Worm (Caenorhabditis elegans) whole organism, midembryonic: ENCODE data around the gene fbxc-20.

Source experiments
- T22C8.4 ChIP-seq: fragments of 200-800 bp; sonication (Bioruptor generic); IDR thresholded peaks from 2 replicates; pipeline ENCODE4 v1.3.6; 2022; ENCODE audit warnings: missing genetic modification characterization, missing compliant biosample characterization
- cog-1 ChIP-seq: sonication (generic microtip); optimal IDR thresholded peaks from 2 replicates; lab custom pipeline; 2016; ENCODE audit warnings: missing genetic modification characterization, missing compliant biosample characterization
- flt-1 ChIP-seq: fragments of 200-800 bp; sonication (Bioruptor generic); IDR thresholded peaks from 2 replicates; pipeline ENCODE4 v1.3.6; 2022; ENCODE audit warnings: missing genetic modification characterization, missing compliant biosample characterization
- klf-2 ChIP-seq: fragments of 200-800 bp; sonication (Bioruptor generic); conservative IDR thresholded peaks from 2 replicates; pipeline ENCODE4 v1.3.6; 2022; ENCODE audit warnings: missing genetic modification reagents, missing genetic modification characterization, missing compliant biosample characterization
- med-1 ChIP-seq: sonication (generic microtip); optimal IDR thresholded peaks from 2 replicates; lab custom pipeline; 2017; ENCODE audit warnings: missing genetic modification characterization, mild to moderate bottlenecking, missing compliant biosample characterization, antibody characterized with exemption, missing genetic modification reagents; ENCODE audit not compliant: insufficient read depth
- ref-1 ChIP-seq: fragments of 200-800 bp; sonication (Bioruptor generic); conservative IDR thresholded peaks from 2 replicates; pipeline ENCODE4 v1.3.6; 2022; ENCODE audit warnings: missing genetic modification reagents, missing genetic modification characterization, missing compliant biosample characterization
- tab-1 ChIP-seq: fragments of 200-800 bp; sonication (Bioruptor generic); IDR thresholded peaks from 2 replicates; pipeline ENCODE4 v1.3.6; 2022; ENCODE audit warnings: missing genetic modification characterization, missing compliant biosample characterization
- ztf-23 ChIP-seq: fragments of 200-800 bp; sonication (Bioruptor generic); IDR thresholded peaks from 2 replicates; pipeline ENCODE4 v1.3.6; 2022; ENCODE audit warnings: missing genetic modification reagents, missing genetic modification characterization, missing compliant biosample characterization
- ztf-29 ChIP-seq: fragments of 200-800 bp; sonication (Bioruptor generic); IDR thresholded peaks from 2 replicates; pipeline ENCODE4 v1.3.6; 2022; ENCODE audit warnings: missing genetic modification reagents, missing genetic modification characterization, missing compliant biosample characterization

Gene fbxc-20

ce11 chrII:2442243-2442642 is 23.3 kb downstream of the fbxc-20 start:
- no peak for TF ChIP-seq T22C8.4
- TF ChIP-seq ref-1: no peak
- TF ChIP-seq ztf-29: no peak
- no peak for TF ChIP-seq flt-1 (GFP tag; lab: Robert Waterston, UW)
- TF ChIP-seq cog-1 (tag; lab: Kevin White, UChicago): no peak
- TF ChIP-seq med-1 (GFP tag; lab: Kevin White, UChicago): no peak
- no peak for TF ChIP-seq tab-1 (GFP tag; lab: Robert Waterston, UW)
- no peak for TF ChIP-seq ztf-23 (GFP tag; lab: Robert Waterston, UW)
- no peak for TF ChIP-seq klf-2 (GFP tag; lab: Robert Waterston, UW)

ce11 chrII:2442979-2443378 is 24.0 kb downstream of the fbxc-20 start, which contains the start of gene vab-19:
Gene vab-19, plus strand, starts transcription at chrII:2443279.
- no peak for TF ChIP-seq flt-1 (GFP tag; lab: Robert Waterston, UW)
- TF ChIP-seq T22C8.4: no peak
- no peak for TF ChIP-seq cog-1 (tag; lab: Kevin White, UChicago)
- TF ChIP-seq ztf-23 (GFP tag; lab: Robert Waterston, UW): no peak
- no peak for TF ChIP-seq klf-2 (GFP tag; lab: Robert Waterston, UW)
- no peak for TF ChIP-seq ref-1
- TF ChIP-seq ztf-29: no peak
- TF ChIP-seq med-1 (GFP tag; lab: Kevin White, UChicago): no peak
- no peak for TF ChIP-seq tab-1 (GFP tag; lab: Robert Waterston, UW)

- no peak for TF ChIP-seq T22C8.4
- no peak for TF ChIP-seq cog-1 (tag; lab: Kevin White, UChicago)
- TF ChIP-seq ztf-29: no peak
- TF ChIP-seq ref-1: no peak
- TF ChIP-seq tab-1 (GFP tag; lab: Robert Waterston, UW): no peak
- TF ChIP-seq med-1 (GFP tag; lab: Kevin White, UChicago): no peak
- no peak for TF ChIP-seq ztf-23 (GFP tag; lab: Robert Waterston, UW)
- no peak for TF ChIP-seq klf-2 (GFP tag; lab: Robert Waterston, UW)
- no peak for TF ChIP-seq flt-1 (GFP tag; lab: Robert Waterston, UW)
Observed at ce11 chrII:2445164-2445563, 26.2 kb downstream of the fbxc-20 start.

- TF ChIP-seq ref-1 (no peak), flt-1 (GFP tag; lab: Robert Waterston, UW) (no peak), T22C8.4 (no peak), ztf-29 (no peak), ztf-23 (GFP tag; lab: Robert Waterston, UW) (no peak), med-1 (GFP tag; lab: Kevin White, UChicago) (no peak), cog-1 (tag; lab: Kevin White, UChicago) (no peak), klf-2 (GFP tag; lab: Robert Waterston, UW) (no peak)
Observed at ce11 chrII:2446727-2447126, 27.8 kb downstream of the fbxc-20 start.

- TF ChIP-seq klf-2 (GFP tag; lab: Robert Waterston, UW) (0 out of 2 replicates have a peak, but pooled peaks have one; percentile 34), tab-1 (GFP tag; lab: Robert Waterston, UW) (no peak), cog-1 (tag; lab: Kevin White, UChicago) (no peak), flt-1 (GFP tag; lab: Robert Waterston, UW) (no peak), ztf-23 (GFP tag; lab: Robert Waterston, UW) (no peak), T22C8.4 (peak; percentile 48)
Observed at ce11 chrII:2450990-2451389, 32.1 kb downstream of the fbxc-20 start.

- peak; percentile 50; the same call in 1 of the 2 replicates for TF ChIP-seq klf-2 (GFP tag; lab: Robert Waterston, UW)
- TF ChIP-seq ztf-29: no peak
- no peak for TF ChIP-seq ref-1
- TF ChIP-seq med-1 (GFP tag; lab: Kevin White, UChicago): no peak
- TF ChIP-seq ztf-23 (GFP tag; lab: Robert Waterston, UW): no peak
- no peak for TF ChIP-seq cog-1 (tag; lab: Kevin White, UChicago)
- TF ChIP-seq tab-1 (GFP tag; lab: Robert Waterston, UW): no peak
Observed at ce11 chrII:2452492-2452891, 33.6 kb downstream of the fbxc-20 start.

ce11 chrII:2454822-2455221 is 35.9 kb downstream of the fbxc-20 start:
- no peak for TF ChIP-seq T22C8.4
- no peak for TF ChIP-seq klf-2 (GFP tag; lab: Robert Waterston, UW)
- TF ChIP-seq ref-1: no peak
- no peak for TF ChIP-seq flt-1 (GFP tag; lab: Robert Waterston, UW)

- TF ChIP-seq ref-1: no peak
- no peak for TF ChIP-seq ztf-29
- no peak for TF ChIP-seq klf-2 (GFP tag; lab: Robert Waterston, UW)
- TF ChIP-seq med-1 (GFP tag; lab: Kevin White, UChicago): no peak
- no peak for TF ChIP-seq flt-1 (GFP tag; lab: Robert Waterston, UW)
- TF ChIP-seq ztf-23 (GFP tag; lab: Robert Waterston, UW): no peak
- TF ChIP-seq T22C8.4: no peak
Observed at ce11 chrII:2455931-2456576, 37.1 kb downstream of the fbxc-20 start.

ce11 chrII:2456973-2457372 is 38.0 kb downstream of the fbxc-20 start:
- TF ChIP-seq tab-1 (GFP tag; lab: Robert Waterston, UW): no peak
- no peak for TF ChIP-seq med-1 (GFP tag; lab: Kevin White, UChicago)
- no peak for TF ChIP-seq flt-1 (GFP tag; lab: Robert Waterston, UW)
- TF ChIP-seq klf-2 (GFP tag; lab: Robert Waterston, UW): no peak

ce11 chrII:2458881-2459280 is 39.9 kb downstream of the fbxc-20 start, which contains the start of gene pqn-42:
Gene pqn-42, minus strand, starts transcription at chrII:2458981.
- no peak for TF ChIP-seq ztf-29
